Worm (Caenorhabditis elegans) whole organism, late embryonic: Measurements from ENCODE around the gene C05A2.4.

Source experiments
- C08G9.2 ChIP-seq: sonication (generic microtip); optimal IDR thresholded peaks from 2 replicates; lab custom pipeline; 2016; ENCODE audit warnings: mild to moderate bottlenecking, missing genetic modification characterization, moderate library complexity, missing compliant biosample characterization
- F13H6.1 ChIP-seq: sonication (generic microtip); optimal IDR thresholded peaks from 2 replicates; lab custom pipeline; 2016; ENCODE audit warnings: missing genetic modification characterization, missing compliant biosample characterization
- K09A11.1 ChIP-seq: sonication (generic microtip); optimal IDR thresholded peaks from 2 replicates; lab custom pipeline; 2017; ENCODE audit warnings: antibody characterized with exemption, mild to moderate bottlenecking, missing genetic modification characterization, missing compliant biosample characterization; ENCODE audit not compliant: insufficient read depth
- T23F11.4 ChIP-seq: fragments of 200-800 bp; sonication (Bioruptor generic); optimal IDR thresholded peaks from 2 replicates; lab custom pipeline; 2018; ENCODE audit warnings: mild to moderate bottlenecking, missing genetic modification characterization, missing compliant biosample characterization
- ama-1 ChIP-seq: fragments of 150-350 bp; optimal IDR thresholded peaks from 2 replicates; lab custom pipeline; 2014
- ceh-18 ChIP-seq: sonication (generic microtip); optimal IDR thresholded peaks from 2 replicates; lab custom pipeline; 2016; ENCODE audit warnings: missing genetic modification characterization, missing compliant biosample characterization
- ceh-19 ChIP-seq: fragments of 200-800 bp; sonication (Bioruptor generic); optimal IDR thresholded peaks from 2 replicates; lab custom pipeline; 2018; ENCODE audit warnings: mild to moderate bottlenecking, missing genetic modification characterization, missing compliant biosample characterization
- ceh-2 ChIP-seq: sonication (generic microtip); optimal IDR thresholded peaks from 2 replicates; lab custom pipeline; 2016; ENCODE audit warnings: missing genotype, missing genetic modification characterization, missing compliant biosample characterization
- ceh-24 ChIP-seq: sonication (generic microtip); optimal IDR thresholded peaks from 2 replicates; lab custom pipeline; 2016; ENCODE audit warnings: mild to moderate bottlenecking, missing genetic modification characterization, missing compliant biosample characterization
- ceh-31 ChIP-seq: sonication (generic microtip); optimal IDR thresholded peaks from 2 replicates; lab custom pipeline; 2016; ENCODE audit warnings: missing genetic modification characterization, missing compliant biosample characterization
- ceh-34 ChIP-seq: sonication (generic microtip); optimal IDR thresholded peaks from 2 replicates; lab custom pipeline; 2016; ENCODE audit warnings: mild to moderate bottlenecking, missing genetic modification characterization, missing compliant biosample characterization
- ceh-48 ChIP-seq: sonication (generic microtip); optimal IDR thresholded peaks from 2 replicates; lab custom pipeline; 2016; ENCODE audit warnings: missing genetic modification characterization, inconsistent platforms, missing compliant biosample characterization
- ceh-9 ChIP-seq: sonication (generic microtip); optimal IDR thresholded peaks from 2 replicates; lab custom pipeline; 2016; ENCODE audit warnings: mild to moderate bottlenecking, missing genetic modification characterization, inconsistent platforms, missing compliant biosample characterization
- dmd-4 ChIP-seq: sonication (generic microtip); optimal IDR thresholded peaks from 2 replicates; lab custom pipeline; 2016; ENCODE audit warnings: borderline replicate concordance, missing genetic modification characterization, missing compliant biosample characterization
- dve-1 ChIP-seq: sonication (generic microtip); optimal IDR thresholded peaks from 2 replicates; lab custom pipeline; 2017; ENCODE audit warnings: antibody characterized with exemption, mild to moderate bottlenecking, missing genetic modification characterization, missing compliant biosample characterization
- elt-2 ChIP-seq: sonication (generic microtip); optimal IDR thresholded peaks from 2 replicates; lab custom pipeline; 2016; ENCODE audit warnings: missing genetic modification reagents, missing genetic modification characterization, missing compliant biosample characterization
- elt-4 ChIP-seq: sonication (generic microtip); optimal IDR thresholded peaks from 2 replicates; lab custom pipeline; 2016; ENCODE audit warnings: missing genetic modification characterization, missing compliant biosample characterization
- fax-1 ChIP-seq: sonication (generic microtip); optimal IDR thresholded peaks from 2 replicates; lab custom pipeline; 2016; ENCODE audit warnings: missing genotype, missing genetic modification characterization, missing compliant biosample characterization
- fkh-10 ChIP-seq: fragments of 150-350 bp; optimal IDR thresholded peaks from 2 replicates; lab custom pipeline; 2014; ENCODE audit warnings: missing biosample characterization, missing genetic modification reagents, missing genetic modification characterization
- gmeb-2 ChIP-seq: sonication (generic microtip); optimal IDR thresholded peaks from 2 replicates; lab custom pipeline; 2016; ENCODE audit warnings: missing genetic modification characterization, inconsistent platforms, missing compliant biosample characterization
- hlh-15 ChIP-seq: sonication (generic microtip); optimal IDR thresholded peaks from 2 replicates; lab custom pipeline; 2016; ENCODE audit warnings: missing genetic modification characterization, missing compliant biosample characterization
- hlh-30 ChIP-seq: sonication (generic microtip); optimal IDR thresholded peaks from 2 replicates; lab custom pipeline; 2017; ENCODE audit warnings: antibody characterized with exemption, missing genetic modification characterization, missing compliant biosample characterization; ENCODE audit not compliant: insufficient read depth
- hlh-8 ChIP-seq: sonication (generic microtip); optimal IDR thresholded peaks from 2 replicates; lab custom pipeline; 2016; ENCODE audit warnings: missing genotype, missing genetic modification characterization, missing compliant biosample characterization
- mec-3 ChIP-seq: sonication (generic microtip); optimal IDR thresholded peaks from 2 replicates; lab custom pipeline; 2016; ENCODE audit warnings: borderline replicate concordance, missing genetic modification characterization, missing compliant biosample characterization
- nfya-1 ChIP-seq: sonication (generic microtip); optimal IDR thresholded peaks from 2 replicates; lab custom pipeline; 2017; ENCODE audit warnings: missing genetic modification characterization, mild to moderate bottlenecking, missing compliant biosample characterization, antibody characterized with exemption, moderate library complexity
- nhr-11 ChIP-seq: fragments of 150-350 bp; optimal IDR thresholded peaks from 2 replicates; lab custom pipeline; 2014; ENCODE audit warnings: missing biosample characterization, missing genetic modification characterization
- odd-2 ChIP-seq: sonication (generic microtip); optimal IDR thresholded peaks from 2 replicates; lab custom pipeline; 2017; ENCODE audit warnings: antibody characterized with exemption, mild to moderate bottlenecking, missing genetic modification characterization, missing compliant biosample characterization
- pag-3 ChIP-seq: sonication (generic microtip); optimal IDR thresholded peaks from 2 replicates; lab custom pipeline; 2016; ENCODE audit warnings: missing compliant biosample characterization, missing genetic modification characterization, borderline replicate concordance
- pax-1 ChIP-seq: fragments of 150-350 bp; optimal IDR thresholded peaks from 2 replicates; lab custom pipeline; 2014; ENCODE audit warnings: missing biosample characterization, missing genetic modification characterization
- pha-4 ChIP-seq: fragments of 150-350 bp; optimal IDR thresholded peaks from 2 replicates; lab custom pipeline; 2018; ENCODE audit warnings: missing biosample characterization, missing genetic modification reagents, missing genetic modification characterization
- pros-1 ChIP-seq: fragments of 150-350 bp; optimal IDR thresholded peaks from 2 replicates; lab custom pipeline; 2014; ENCODE audit warnings: missing biosample characterization, missing genetic modification reagents, missing genetic modification characterization
- rnt-1 ChIP-seq: sonication (generic microtip); optimal IDR thresholded peaks from 2 replicates; lab custom pipeline; 2016; ENCODE audit warnings: missing genetic modification characterization, missing compliant biosample characterization
- sdc-2 ChIP-seq: sonication (generic microtip); optimal IDR thresholded peaks from 2 replicates; lab custom pipeline; 2016; ENCODE audit warnings: missing genotype, missing genetic modification characterization, missing compliant biosample characterization
- sox-2 ChIP-seq: fragments of 200-800 bp; sonication (Bioruptor generic); IDR thresholded peaks from 2 replicates; pipeline ENCODE4 v1.3.6; 2022; ENCODE audit warnings: missing genetic modification reagents, missing genetic modification characterization, missing compliant biosample characterization
- sox-4 ChIP-seq: sonication (generic microtip); optimal IDR thresholded peaks from 2 replicates; lab custom pipeline; 2017; ENCODE audit warnings: mild to moderate bottlenecking, missing genetic modification characterization, inconsistent platforms, missing compliant biosample characterization
- syd-9 ChIP-seq: sonication (generic microtip); optimal IDR thresholded peaks from 2 replicates; lab custom pipeline; 2016; ENCODE audit warnings: mild to moderate bottlenecking, missing genetic modification characterization, moderate library complexity, missing compliant biosample characterization
- tbx-2 ChIP-seq: sonication (generic microtip); optimal IDR thresholded peaks from 2 replicates; lab custom pipeline; 2016; ENCODE audit warnings: missing genetic modification characterization, missing compliant biosample characterization
- unc-42 ChIP-seq: sonication (generic microtip); optimal IDR thresholded peaks from 2 replicates; lab custom pipeline; 2016; ENCODE audit warnings: missing genotype, missing genetic modification characterization, missing compliant biosample characterization
- unc-55 ChIP-seq: sonication (generic microtip); optimal IDR thresholded peaks from 2 replicates; lab custom pipeline; 2017; ENCODE audit warnings: missing biosample characterization, missing genetic modification reagents, missing genetic modification characterization
- ztf-16 ChIP-seq: sonication (generic microtip); optimal IDR thresholded peaks from 2 replicates; lab custom pipeline; 2017; ENCODE audit warnings: missing genetic modification characterization, missing compliant biosample characterization

C05A2.4 gene

DNA sequence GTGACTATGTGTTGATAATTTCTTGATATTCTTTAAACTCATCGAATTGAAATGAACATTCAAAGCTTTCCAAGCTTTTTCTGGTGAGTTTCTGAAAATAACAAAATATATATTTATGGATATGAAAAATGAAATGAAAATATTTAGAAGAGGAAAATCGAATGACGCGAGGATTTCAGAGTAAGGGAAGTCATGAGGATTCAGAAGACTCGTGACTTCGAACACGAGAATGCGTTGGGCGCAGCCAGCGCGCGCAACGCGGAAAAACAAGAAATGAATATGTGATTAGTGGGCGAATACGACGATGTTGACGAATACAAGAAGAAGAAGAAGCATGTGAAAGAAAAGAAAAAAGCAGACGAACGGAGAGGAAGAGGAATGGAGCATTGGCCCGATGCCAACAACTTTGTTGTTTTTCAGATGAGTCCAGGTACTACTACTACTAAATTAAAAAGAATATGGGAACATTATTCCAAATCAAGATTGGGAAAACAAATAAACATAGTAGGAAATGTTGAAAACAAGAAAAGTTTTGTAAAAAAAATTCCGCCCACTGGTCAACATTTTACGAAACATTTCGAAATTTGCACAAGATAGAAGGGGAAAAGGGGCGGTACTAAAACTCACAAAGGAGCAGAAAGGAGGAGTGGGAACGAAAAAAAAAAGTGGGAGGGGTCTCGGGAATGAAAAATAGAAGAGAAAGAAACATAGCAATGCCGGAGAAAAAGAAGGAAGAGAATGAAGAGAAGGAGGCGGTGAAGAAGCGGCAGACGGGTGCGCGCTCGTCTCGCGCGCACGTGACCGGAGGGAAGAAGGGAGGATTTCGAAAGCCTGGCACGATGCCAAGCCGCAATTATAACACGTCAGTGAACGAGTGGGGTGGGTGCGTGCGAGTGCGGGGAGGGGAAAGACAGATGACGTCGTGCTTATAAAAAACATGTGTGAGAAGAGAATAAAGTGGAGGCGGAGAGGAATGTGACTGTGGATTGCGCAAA, 20.2 kb downstream of the C05A2.4 start:
- TF ChIP-seq sox-4 (tag; lab: Kevin White, UChicago) (no peak), rnt-1 (tag; lab: Kevin White, UChicago) (peak; percentile 86), F13H6.1 (tag; lab: Kevin White, UChicago) (no peak), nfya-1 (tag; lab: Kevin White, UChicago) (peak; percentile 65), fkh-10 (no peak), hlh-15 (tag; lab: Kevin White, UChicago) (no peak), syd-9 (tag; lab: Kevin White, UChicago) (no peak), sdc-2 (no peak), pros-1 (tag; lab: Kevin White, UChicago) (peak; percentile 88), hlh-8 (tag; lab: Kevin White, UChicago) (peak; percentile 35), ama-1 (lab: Kevin White, UChicago) (no peak), ceh-2 (tag; lab: Kevin White, UChicago) (no peak), gmeb-2 (tag; lab: Kevin White, UChicago) (peak; percentile 8), hlh-30 (peak; percentile 97), unc-55 (GFP tag; lab: Kevin White, UChicago) (peak; percentile 91), sox-2 (GFP tag; lab: Robert Waterston, UW) (no peak), T23F11.4 (GFP tag; lab: Kevin White, UChicago) (no peak), ceh-19 (GFP tag; lab: Kevin White, UChicago) (no peak), ceh-18 (tag; lab: Kevin White, UChicago) (peak; percentile 83), C08G9.2 (tag; lab: Kevin White, UChicago) (no peak), elt-4 (tag; lab: Kevin White, UChicago) (no peak), dmd-4 (tag; lab: Kevin White, UChicago) (no peak), ceh-9 (tag; lab: Kevin White, UChicago) (no peak), ceh-48 (no peak), unc-42 (peak; percentile 64), odd-2 (tag; lab: Kevin White, UChicago) (no peak), K09A11.1 (tag; lab: Kevin White, UChicago) (no peak), pha-4 (tag; lab: Kevin White, UChicago) (no peak), dve-1 (tag; lab: Kevin White, UChicago) (peak; percentile 39), fax-1 (tag; lab: Kevin White, UChicago) (no peak), ceh-34 (peak; percentile 61), elt-2 (tag; lab: Kevin White, UChicago) (no peak), nhr-11 (tag; lab: Kevin White, UChicago) (no peak), ceh-31 (peak; percentile 78), ceh-24 (tag; lab: Kevin White, UChicago) (no peak), mec-3 (no peak), pax-1 (tag; lab: Kevin White, UChicago) (no peak), pag-3 (tag; lab: Kevin White, UChicago) (no peak), ztf-16 (no peak), tbx-2 (tag; lab: Kevin White, UChicago) (peak; percentile 66)
